Worm (Caenorhabditis elegans): ENCODE results near the gene C27D9.1.

The C27D9.1 gene

ce11 chrII:4755654-4756053, 2.4 kb downstream of the C27D9.1 start:
- TF ChIP-seq unc-62 (GFP tag; optimal IDR thresholded peaks at IDR 0.05) = no peak
- TF ChIP-seq elt-3 (tag; optimal IDR thresholded peaks at IDR 0.05) = no peak
- no peak for TF ChIP-seq ztf-11 (tag; optimal IDR thresholded peaks at IDR 0.05)

ce11 chrII:4756751-4757150, 3.5 kb downstream of the C27D9.1 start, which contains the start of gene C27D9.2:
Gene C27D9.2 (minus strand): TSS chrII:4756851.
- TF ChIP-seq sptf-1 (tag; optimal IDR thresholded peaks at IDR 0.05) (no peak), ztf-11 (tag; optimal IDR thresholded peaks at IDR 0.05) (no peak), lin-32 (GFP tag; optimal IDR thresholded peaks at IDR 0.05) (no peak), mab-5 (tag; optimal IDR thresholded peaks at IDR 0.05) (no peak), nhr-237 (tag; optimal IDR thresholded peaks at IDR 0.05) (no peak)

- TF ChIP-seq nhr-237 (tag; optimal IDR thresholded peaks at IDR 0.05) = no peak
These were observed 5.2 kb downstream of the C27D9.1 start, which contains the start of gene F26G1.3 for ce11 chrII:4758462-4758861. Gene F26G1.3 (plus strand): TSS chrII:4758762.

DNA sequence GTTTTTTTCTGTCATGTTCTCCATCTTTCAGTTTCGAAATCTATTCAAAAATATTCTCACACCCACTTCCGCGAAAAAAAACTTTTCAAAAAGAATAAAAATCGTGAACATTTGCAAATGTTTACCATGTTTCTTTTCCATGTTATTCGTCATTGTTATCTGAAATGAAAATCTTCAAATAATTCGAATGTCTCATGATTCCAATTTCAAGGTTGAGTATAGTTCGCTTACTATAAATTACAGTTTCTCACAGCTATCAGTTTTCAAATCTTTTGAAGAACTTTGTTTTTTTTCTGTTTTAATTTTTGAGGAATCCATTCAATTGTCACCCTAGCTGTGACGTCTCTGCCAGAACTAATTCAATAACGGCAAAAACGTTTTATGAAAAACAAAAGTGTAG, 6.6 kb downstream of the C27D9.1 start:
- TF ChIP-seq snpc-4 (tag; optimal IDR thresholded peaks at IDR 0.05) (no peak), sem-2 (GFP tag; optimal IDR thresholded peaks at IDR 0.05) (no peak), drap-1 (GFP tag; optimal IDR thresholded peaks at IDR 0.05) (no peak), unc-39 (tag; optimal IDR thresholded peaks at IDR 0.05) (no peak), unc-120 (tag; optimal IDR thresholded peaks at IDR 0.05; ENCODE audit: poor library complexity, severe bottlenecking) (no peak), bed-3 (GFP tag; optimal IDR thresholded peaks at IDR 0.05) (no peak), ham-2 (GFP tag; optimal IDR thresholded peaks at IDR 0.05) (no peak), lin-13 (tag; optimal IDR thresholded peaks at IDR 0.05) (no peak), pha-4 (tag; optimal IDR thresholded peaks at IDR 0.05) (no peak), lin-32 (GFP tag; optimal IDR thresholded peaks at IDR 0.05) (no peak), nhr-237 (tag; optimal IDR thresholded peaks at IDR 0.05) (no peak), mls-2 (tag; optimal IDR thresholded peaks at IDR 0.05) (no peak), hlh-1 (tag; optimal IDR thresholded peaks at IDR 0.05) (no peak), sptf-1 (tag; optimal IDR thresholded peaks at IDR 0.05) (no peak), nhr-12 (tag; optimal IDR thresholded peaks at IDR 0.05) (no peak), elt-1 (tag; optimal IDR thresholded peaks at IDR 0.05; ENCODE audit: borderline replicate concordance, insufficient read depth) (no peak), cnd-1 (tag; optimal IDR thresholded peaks at IDR 0.05) (no peak), blmp-1 (tag; optimal IDR thresholded peaks at IDR 0.05) (no peak)

- TF ChIP-seq zip-8 (tag; optimal IDR thresholded peaks at IDR 0.05) (no peak), sptf-1 (tag; optimal IDR thresholded peaks at IDR 0.05) (no peak), ceh-43 (GFP tag; optimal IDR thresholded peaks at IDR 0.05) (no peak), cnd-1 (tag; optimal IDR thresholded peaks at IDR 0.05) (no peak), nhr-28 (tag; optimal IDR thresholded peaks at IDR 0.05) (no peak), mep-1 (tag; optimal IDR thresholded peaks at IDR 0.05) (no peak), nhr-76 (tag; optimal IDR thresholded peaks at IDR 0.05) (no peak), hlh-1 (tag; optimal IDR thresholded peaks at IDR 0.05) (no peak), ceh-83 (GFP tag; optimal IDR thresholded peaks at IDR 0.05) (no peak), lsy-2 (tag; optimal IDR thresholded peaks at IDR 0.05) (no peak), snpc-4 (tag; optimal IDR thresholded peaks at IDR 0.05) (no peak)
These were observed 7.8 kb downstream of the C27D9.1 start for ce11 chrII:4761020-4761419.

DNA sequence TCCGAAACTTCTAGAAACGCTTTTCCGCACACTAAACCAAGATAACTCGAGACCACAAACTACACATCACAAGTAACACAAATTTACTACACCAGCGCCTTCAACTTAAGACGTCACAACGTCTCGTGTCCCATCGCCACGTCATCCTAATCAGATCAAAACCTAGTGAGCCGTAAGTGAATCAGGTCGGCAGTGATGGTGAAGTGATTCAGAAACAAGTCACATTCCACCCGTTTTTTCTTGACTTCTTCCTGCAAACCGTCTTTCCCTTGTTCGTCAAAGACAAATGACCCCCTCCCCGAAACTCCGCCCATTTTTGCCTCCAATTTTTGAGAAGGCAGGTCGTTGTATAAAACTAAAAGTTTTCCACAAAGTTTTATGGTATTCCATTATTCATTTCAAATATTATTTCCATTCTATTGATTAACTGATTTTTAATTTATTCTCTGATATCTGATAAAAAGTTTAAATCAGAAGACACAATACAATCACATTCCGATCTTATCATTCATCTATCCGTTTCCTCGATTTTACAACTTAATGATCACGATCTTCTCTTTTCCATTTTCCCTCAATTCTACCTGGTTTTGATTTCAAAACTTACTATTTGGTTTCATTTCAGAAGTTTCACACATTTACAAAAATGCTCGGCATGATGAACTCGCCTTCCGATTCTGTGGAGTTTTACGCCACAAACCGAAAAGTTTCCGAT, 9.5 kb downstream of the C27D9.1 start, which contains the start of gene F26G1.2:
Gene F26G1.2 (plus strand): TSS at position 508 of the 712 bp plus-strand sequence.
- TF ChIP-seq hlh-1 (tag; optimal IDR thresholded peaks at IDR 0.05) (no peak), unc-39 (tag; optimal IDR thresholded peaks at IDR 0.05) (no peak), sptf-1 (tag; optimal IDR thresholded peaks at IDR 0.05) (no peak), pha-4 (tag; optimal IDR thresholded peaks at IDR 0.05) (no peak), ceh-83 (GFP tag; optimal IDR thresholded peaks at IDR 0.05) (no peak), drap-1 (GFP tag; optimal IDR thresholded peaks at IDR 0.05) (no peak), unc-120 (tag; optimal IDR thresholded peaks at IDR 0.05; ENCODE audit: poor library complexity, severe bottlenecking) (no peak), ham-2 (GFP tag; optimal IDR thresholded peaks at IDR 0.05) (no peak), elt-1 (tag; optimal IDR thresholded peaks at IDR 0.05; ENCODE audit: borderline replicate concordance, insufficient read depth) (no peak)
